Fruit fly (Drosophila melanogaster): ENCODE results near the gene CG14204.

CG14204 gene

DNA sequence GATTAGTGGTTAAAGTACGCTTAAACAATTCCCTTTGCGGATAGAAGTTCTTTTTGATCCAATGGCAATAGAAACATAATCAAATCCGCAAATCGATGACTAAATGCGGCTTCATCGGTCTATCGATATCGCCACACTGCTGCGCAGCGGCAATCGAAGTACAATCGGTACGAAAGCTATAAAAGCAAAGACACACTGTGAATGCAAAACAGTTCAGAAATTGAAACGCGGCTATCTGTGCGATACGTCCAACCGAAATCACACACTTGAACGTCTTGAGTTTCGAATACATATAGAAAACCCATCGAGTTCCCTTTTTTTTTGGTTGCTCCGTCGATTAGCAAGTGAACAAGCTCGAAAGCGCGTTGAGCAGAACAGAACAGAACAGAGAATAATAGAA is 21.6 kb downstream of the CG14204 start, which contains the start of gene CG14207 (continued):
- TF ChIP-seq CG12659 (GFP tag; optimal IDR thresholded peaks at IDR 0.05) = peak; percentile 29
- TF ChIP-seq zfh2 (GFP tag; optimal IDR thresholded peaks at IDR 0.05) = no peak
- TF ChIP-seq CG43689 (GFP tag; IDR thresholded peaks at IDR 0.05) = no peak
- TF ChIP-seq CG17385 (GFP tag; optimal IDR thresholded peaks at IDR 0.05) = peak; percentile 17
- peak; percentile 63 for TF ChIP-seq sens (GFP tag)
- no peak for TF ChIP-seq ac (GFP tag; optimal IDR thresholded peaks at IDR 0.05)
- no peak for TF ChIP-seq oc (tag; optimal IDR thresholded peaks at IDR 0.05)
- TF ChIP-seq Hsf (GFP tag; optimal IDR thresholded peaks at IDR 0.05) = no peak
- no peak for TF ChIP-seq Optix (GFP tag; IDR thresholded peaks at IDR 0.05)
- TF ChIP-seq CG12155 (GFP tag; optimal IDR thresholded peaks at IDR 0.05) = no peak
- no peak for TF ChIP-seq CG9215 (GFP tag; IDR thresholded peaks at IDR 0.05)
- peak; percentile 67 for TF ChIP-seq zen2 (GFP tag; IDR thresholded peaks at IDR 0.05; ENCODE audit: partially characterized antibody)
- no peak for TF ChIP-seq CG8478 (optimal IDR thresholded peaks at IDR 0.05)
- TF ChIP-seq lbe (GFP tag; optimal IDR thresholded peaks at IDR 0.05) = peak; percentile 42
- peak; percentile 43 for TF ChIP-seq CG34376 (GFP tag; optimal IDR thresholded peaks at IDR 0.05)
- no peak for TF ChIP-seq CG11085 (GFP tag; IDR thresholded peaks at IDR 0.05)
- no peak for TF ChIP-seq kni (GFP tag; optimal IDR thresholded peaks at IDR 0.05)
- peak; percentile 67 for TF ChIP-seq Scr (GFP tag; IDR thresholded peaks at IDR 0.05; ENCODE audit: partially characterized antibody)
- TF ChIP-seq CG8944 (GFP tag; optimal IDR thresholded peaks at IDR 0.05) = no peak
- TF ChIP-seq Dref (GFP tag; IDR thresholded peaks at IDR 0.05) = peak; percentile 87
- no peak for TF ChIP-seq jigr1 (GFP tag; IDR thresholded peaks at IDR 0.05)
- TF ChIP-seq Myb (GFP tag; optimal IDR thresholded peaks at IDR 0.05) = peak; percentile 28
- TF ChIP-seq CG4282 (GFP tag; optimal IDR thresholded peaks at IDR 0.05) = no peak
- no peak for TF ChIP-seq fru (optimal IDR thresholded peaks at IDR 0.05)
- TF ChIP-seq CG9876 (GFP tag; optimal IDR thresholded peaks at IDR 0.05) = no peak
- no peak for TF ChIP-seq p53 (GFP tag; optimal IDR thresholded peaks at IDR 0.05)
- no peak for TF ChIP-seq CG17328 (GFP tag; IDR thresholded peaks at IDR 0.05)
- TF ChIP-seq CG6175 (GFP tag; IDR thresholded peaks at IDR 0.05) = no peak
- no peak for TF ChIP-seq CG13424 (tag; optimal IDR thresholded peaks at IDR 0.05)
- no peak for TF ChIP-seq ash1 (GFP tag; optimal IDR thresholded peaks at IDR 0.05)
- no peak for TF ChIP-seq CG4404 (GFP tag; IDR thresholded peaks at IDR 0.05)
- no peak; the same call in 1 of the 2 replicates for TF ChIP-seq CG5953 (GFP tag; IDR thresholded peaks at IDR 0.05)
- no peak for TF ChIP-seq Taf1 (GFP tag; IDR thresholded peaks at IDR 0.05)
- TF ChIP-seq dysf (GFP tag; IDR thresholded peaks at IDR 0.05) = no peak
- peak; percentile 25 for TF ChIP-seq grau (tag; optimal IDR thresholded peaks at IDR 0.05)
- no peak for TF ChIP-seq Oaz (GFP tag; IDR thresholded peaks at IDR 0.05)
- no peak for TF ChIP-seq CG6689 (GFP tag; IDR thresholded peaks at IDR 0.05)
- no peak for TF ChIP-seq Aef1 (GFP tag; IDR thresholded peaks at IDR 0.05)
- no peak for TF ChIP-seq CG6254 (GFP tag; optimal IDR thresholded peaks at IDR 0.05)
- TF ChIP-seq CG30403 (GFP tag; optimal IDR thresholded peaks at IDR 0.05) = no peak
- TF ChIP-seq sd (tag; optimal IDR thresholded peaks at IDR 0.05) = peak; percentile 4
- peak; percentile 44 for TF ChIP-seq HHEX (GFP tag; optimal IDR thresholded peaks at IDR 0.05)
- peak; percentile 78 for TF ChIP-seq Dp (GFP tag; optimal IDR thresholded peaks at IDR 0.05)
- TF ChIP-seq Dek (tag; optimal IDR thresholded peaks at IDR 0.05) = peak; percentile 14
- TF ChIP-seq Abd-B (GFP tag; optimal IDR thresholded peaks at IDR 0.05) = no peak
- TF ChIP-seq knrl (GFP tag; IDR thresholded peaks at IDR 0.05; ENCODE audit: partially characterized antibody) = peak; percentile 47; the same call in 1 of the 3 replicates
- TF ChIP-seq CG17186 (GFP tag; optimal IDR thresholded peaks at IDR 0.05) = peak; percentile 23
- peak; percentile 80 for TF ChIP-seq mld (GFP tag; IDR thresholded peaks at IDR 0.05; ENCODE audit: partially characterized antibody)
- no peak for TF ChIP-seq CG6654 (GFP tag; optimal IDR thresholded peaks at IDR 0.05)
- TF ChIP-seq Dll (GFP tag; IDR thresholded peaks at IDR 0.05; ENCODE audit: partially characterized antibody) = peak; percentile 67
- TF ChIP-seq CG30431 (GFP tag; optimal IDR thresholded peaks at IDR 0.05) = no peak
- peak; percentile 67; the same call in 1 of the 2 replicates for TF ChIP-seq amos (GFP tag; IDR thresholded peaks at IDR 0.05; ENCODE audit: partially characterized antibody)
